Fruit fly (Drosophila melanogaster) whole organism, prepupa: ENCODE data around the gene CG13855.
A peak's percentile ranks its signal among the peaks of the same experiment; 100 is the strongest.

Experiments
- Blimp-1 ChIP-seq: fragments of 200-800 bp; sonication (Bioruptor generic); optimal IDR thresholded peaks from 3 replicates; lab custom pipeline; 2017; ENCODE audit warnings: missing biosample characterization, missing genetic modification characterization, mild to moderate bottlenecking, moderate library complexity, missing genetic modification reagents
- CG10631 ChIP-seq: fragments of 200-800 bp; sonication (Bioruptor generic); optimal IDR thresholded peaks from 2 replicates; lab custom pipeline; 2016; ENCODE audit warnings: missing biosample characterization, missing genetic modification characterization
- CG10669 ChIP-seq: fragments of 200-800 bp; sonication (Bioruptor generic); optimal IDR thresholded peaks from 3 replicates; lab custom pipeline; 2018; ENCODE audit warnings: missing biosample characterization, mild to moderate bottlenecking, missing genetic modification characterization, moderate library complexity
- CG11294 ChIP-seq: fragments of 200-800 bp; sonication (Bioruptor generic); IDR thresholded peaks from 2 replicates; pipeline ENCODE4 v1.3.6; 2022; ENCODE audit warnings: missing biosample characterization, missing genetic modification characterization
- CG11762 ChIP-seq: fragments of 200-800 bp; sonication (Bioruptor generic); optimal IDR thresholded peaks from 3 replicates; lab custom pipeline; 2016; ENCODE audit warnings: missing biosample characterization, missing genetic modification characterization; ENCODE audit not compliant: insufficient read depth
- CG11902 ChIP-seq: fragments of 200-800 bp; sonication (Bioruptor generic); optimal IDR thresholded peaks from 3 replicates; lab custom pipeline; 2016; ENCODE audit warnings: missing biosample characterization, missing genetic modification characterization
- CG15336 ChIP-seq: fragments of 200-800 bp; sonication (Bioruptor generic); IDR thresholded peaks from 2 replicates; pipeline ENCODE4 v1.3.6; 2022; ENCODE audit warnings: missing biosample characterization, missing genetic modification characterization
- CG1621 ChIP-seq: fragments of 200-800 bp; sonication (Bioruptor generic); optimal IDR thresholded peaks from 3 replicates; lab custom pipeline; 2018; ENCODE audit warnings: missing biosample characterization, mild to moderate bottlenecking, missing genetic modification characterization
- CG16779 ChIP-seq: fragments of 200-800 bp; sonication (Bioruptor generic); optimal IDR thresholded peaks from 3 replicates; lab custom pipeline; 2017; ENCODE audit warnings: missing biosample characterization, mild to moderate bottlenecking, missing genetic modification characterization
- CG3032 ChIP-seq: fragments of 200-800 bp; optimal IDR thresholded peaks from 2 replicates; lab custom pipeline; 2019; ENCODE audit warnings: missing biosample characterization, mild to moderate bottlenecking, missing genetic modification characterization, moderate library complexity
- CG31627 ChIP-seq: fragments of 200-800 bp; sonication (Bioruptor generic); optimal IDR thresholded peaks from 3 replicates; lab custom pipeline; 2016; ENCODE audit warnings: missing biosample characterization, missing genetic modification characterization
- CG32006 ChIP-seq: fragments of 200-800 bp; sonication (Bioruptor generic); optimal IDR thresholded peaks from 3 replicates; lab custom pipeline; 2017; ENCODE audit warnings: missing biosample characterization, mild to moderate bottlenecking, missing genetic modification characterization
- CG34406 ChIP-seq: fragments of 200-800 bp; sonication (Bioruptor generic); optimal IDR thresholded peaks from 3 replicates; lab custom pipeline; 2016; ENCODE audit warnings: missing biosample characterization, missing genetic modification characterization
- CG3919 ChIP-seq: fragments of 200-800 bp; sonication (Bioruptor generic); optimal IDR thresholded peaks from 3 replicates; lab custom pipeline; 2016; ENCODE audit warnings: missing biosample characterization, missing genetic modification characterization
- CG6163 ChIP-seq: fragments of 200-800 bp; sonication (Bioruptor generic); IDR thresholded peaks from 3 replicates; pipeline ENCODE4 v1.3.6; 2022; ENCODE audit warnings: missing biosample characterization, missing genetic modification characterization
- CG6276 ChIP-seq: fragments of 200-800 bp; sonication (Bioruptor generic); optimal IDR thresholded peaks from 2 replicates; lab custom pipeline; 2017; ENCODE audit warnings: missing biosample characterization, mild to moderate bottlenecking, missing genetic modification characterization
- CG6854 ChIP-seq: fragments of 200-800 bp; sonication (Bioruptor generic); optimal IDR thresholded peaks from 2 replicates; lab custom pipeline; 2017; ENCODE audit warnings: missing biosample characterization, mild to moderate bottlenecking, missing genetic modification characterization
- CG7368 ChIP-seq: fragments of 200-800 bp; sonication (Bioruptor generic); optimal IDR thresholded peaks from 3 replicates; lab custom pipeline; 2016; ENCODE audit warnings: missing biosample characterization, missing genetic modification characterization
- CG8319 ChIP-seq: fragments of 200-800 bp; sonication (Bioruptor generic); optimal IDR thresholded peaks from 3 replicates; lab custom pipeline; 2016; ENCODE audit warnings: missing biosample characterization, missing genetic modification characterization
- Eip78C ChIP-seq: fragments of 200-800 bp; sonication (Bioruptor generic); peaks from one replicate; lab custom pipeline; 2016; ENCODE audit warnings: missing biosample characterization, missing genetic modification characterization
- Gug ChIP-seq: fragments of 200-800 bp; sonication (Bioruptor generic); IDR thresholded peaks from 2 replicates; pipeline ENCODE4 v1.3.6; 2022; ENCODE audit warnings: missing biosample characterization, missing genetic modification characterization
- Hr38 ChIP-seq: sonication (Bioruptor generic); optimal IDR thresholded peaks from 2 replicates; lab custom pipeline; 2016; ENCODE audit warnings: missing biosample characterization, missing genetic modification characterization
- Hr39 ChIP-seq: fragments of 200-800 bp; sonication (Bioruptor generic); optimal IDR thresholded peaks from 2 replicates; lab custom pipeline; 2016; ENCODE audit warnings: missing biosample characterization, missing genetic modification characterization
- Hr4 ChIP-seq: fragments of 200-800 bp; sonication (Bioruptor generic); optimal IDR thresholded peaks from 3 replicates; lab custom pipeline; 2016; ENCODE audit warnings: missing biosample characterization, missing genetic modification characterization
- Lpt ChIP-seq: fragments of 200-800 bp; sonication (Bioruptor generic); optimal IDR thresholded peaks from 3 replicates; lab custom pipeline; 2016; ENCODE audit warnings: missing biosample characterization, missing genetic modification characterization
- Met ChIP-seq: fragments of 200-800 bp; sonication (Bioruptor generic); optimal IDR thresholded peaks from 3 replicates; lab custom pipeline; 2016; ENCODE audit warnings: missing biosample characterization, missing genetic modification characterization
- Sox14 ChIP-seq: fragments of 200-800 bp; sonication (Bioruptor generic); optimal IDR thresholded peaks from 3 replicates; lab custom pipeline; 2016; ENCODE audit warnings: missing biosample characterization, missing genetic modification characterization
- Sox15 ChIP-seq: fragments of 200-800 bp; sonication (Bioruptor generic); optimal IDR thresholded peaks from 3 replicates; lab custom pipeline; 2016; ENCODE audit warnings: missing biosample characterization, missing genetic modification characterization
- achi ChIP-seq: fragments of 200-800 bp; sonication (Bioruptor generic); optimal IDR thresholded peaks from 3 replicates; lab custom pipeline; 2016; ENCODE audit warnings: missing biosample characterization, missing genetic modification characterization
- cyc ChIP-seq: fragments of 200-800 bp; sonication (Bioruptor generic); optimal IDR thresholded peaks from 3 replicates; lab custom pipeline; 2016; ENCODE audit warnings: missing biosample characterization, missing genetic modification characterization
- dac ChIP-seq: fragments of 200-800 bp; sonication (Bioruptor generic); optimal IDR thresholded peaks from 2 replicates; lab custom pipeline; 2017; ENCODE audit warnings: missing biosample characterization, mild to moderate bottlenecking, missing genetic modification characterization
- eg ChIP-seq: fragments of 200-800 bp; sonication (Bioruptor generic); IDR thresholded peaks from 3 replicates; pipeline ENCODE4 v1.3.6; 2022; ENCODE audit warnings: missing biosample characterization, missing genetic modification characterization
- esn ChIP-seq: fragments of 200-800 bp; sonication (Bioruptor generic); optimal IDR thresholded peaks from 2 replicates; lab custom pipeline; 2016; ENCODE audit warnings: missing biosample characterization, mild to moderate bottlenecking, missing genetic modification characterization, moderate library complexity
- fd59A ChIP-seq: fragments of 200-800 bp; sonication (Bioruptor generic); optimal IDR thresholded peaks from 2 replicates; lab custom pipeline; 2017; ENCODE audit warnings: missing biosample characterization, mild to moderate bottlenecking, missing genetic modification characterization, missing genetic modification reagents
- fd85E ChIP-seq: fragments of 200-800 bp; sonication (Bioruptor generic); optimal IDR thresholded peaks from 3 replicates; lab custom pipeline; 2016; ENCODE audit warnings: missing biosample characterization, missing genetic modification characterization
- fkh ChIP-seq: fragments of 200-800 bp; sonication (Bioruptor generic); optimal IDR thresholded peaks from 3 replicates; lab custom pipeline; 2017; ENCODE audit warnings: missing biosample characterization, mild to moderate bottlenecking, missing genetic modification characterization, moderate library complexity
- lz ChIP-seq: fragments of 200-800 bp; sonication (Bioruptor generic); optimal IDR thresholded peaks from 3 replicates; lab custom pipeline; 2016; ENCODE audit warnings: missing biosample characterization, missing genetic modification characterization
- salr ChIP-seq, 2 experiments: fragments of 200-800 bp; sonication (Bioruptor generic); optimal IDR thresholded peaks; 3 replicates each; lab custom pipeline; 2016 to 2018; ENCODE audit warnings: missing biosample characterization in 2 of 2, missing genetic modification characterization in 2 of 2, mild to moderate bottlenecking in 1 of 2
- spab ChIP-seq: fragments of 200-800 bp; sonication (Bioruptor generic); optimal IDR thresholded peaks from 2 replicates; lab custom pipeline; 2017; ENCODE audit warnings: missing biosample characterization, mild to moderate bottlenecking, missing genetic modification characterization, missing genetic modification reagents
- ss ChIP-seq, 2 experiments: fragments of 200-800 bp; sonication (Bioruptor generic); optimal IDR thresholded peaks; 2 replicates in 1 of 2; 3 replicates in 1 of 2; lab custom pipeline; 2017 to 2018; ENCODE audit warnings: mild to moderate bottlenecking in 2 of 2, missing biosample characterization in 2 of 2, missing genetic modification characterization in 2 of 2, moderate library complexity in 1 of 2
- svp ChIP-seq: fragments of 200-800 bp; sonication (Bioruptor generic); peaks from one replicate; lab custom pipeline; 2016; ENCODE audit warnings: missing biosample characterization, missing genetic modification characterization
- topi ChIP-seq: fragments of 200-800 bp; sonication (Bioruptor generic); optimal IDR thresholded peaks from 3 replicates; lab custom pipeline; 2016; ENCODE audit warnings: missing biosample characterization, missing genetic modification characterization
- vri ChIP-seq: fragments of 200-800 bp; sonication (Bioruptor generic); optimal IDR thresholded peaks from 3 replicates; lab custom pipeline; 2016; ENCODE audit warnings: missing biosample characterization, mild to moderate bottlenecking, missing genetic modification characterization

The CG13855 gene

dm6 chr3R:22367126-22368076, 38.3 kb upstream of the CG13855 start, which contains the start of the genes Polr3F and PyK (continued):
- peak; percentile 72 for TF ChIP-seq Eip78C
- no peak for TF ChIP-seq salr (GFP tag; optimal IDR thresholded peaks at IDR 0.05; lab: Kevin White, UChicago)
- TF ChIP-seq ss (GFP tag; optimal IDR thresholded peaks at IDR 0.05; lab: Kevin White, UChicago), result peak in 1 of 2 experiments; percentile 32
- peak; percentile 47 for TF ChIP-seq CG10669 (GFP tag; lab: Kevin White, UChicago)
- TF ChIP-seq fkh (GFP tag; lab: Kevin White, UChicago), result no peak
- TF ChIP-seq Sox15 (GFP tag; lab: Kevin White, UChicago), result no peak
- TF ChIP-seq Hr39 (GFP tag; lab: Kevin White, UChicago), result peak; percentile 20
- peak; percentile 58 for TF ChIP-seq CG15336
- TF ChIP-seq CG6276, result peak; percentile 41
- peak; percentile 39 for TF ChIP-seq topi (GFP tag; lab: Kevin White, UChicago)
- TF ChIP-seq CG34406, result no peak
- peak; percentile 30 for TF ChIP-seq dac (GFP tag; lab: Kevin White, UChicago)
- TF ChIP-seq cyc (GFP tag; lab: Kevin White, UChicago), result peak; percentile 26
- peak; percentile 26 for TF ChIP-seq Met
- TF ChIP-seq, all 60 proteins: peak for 32

DNA sequence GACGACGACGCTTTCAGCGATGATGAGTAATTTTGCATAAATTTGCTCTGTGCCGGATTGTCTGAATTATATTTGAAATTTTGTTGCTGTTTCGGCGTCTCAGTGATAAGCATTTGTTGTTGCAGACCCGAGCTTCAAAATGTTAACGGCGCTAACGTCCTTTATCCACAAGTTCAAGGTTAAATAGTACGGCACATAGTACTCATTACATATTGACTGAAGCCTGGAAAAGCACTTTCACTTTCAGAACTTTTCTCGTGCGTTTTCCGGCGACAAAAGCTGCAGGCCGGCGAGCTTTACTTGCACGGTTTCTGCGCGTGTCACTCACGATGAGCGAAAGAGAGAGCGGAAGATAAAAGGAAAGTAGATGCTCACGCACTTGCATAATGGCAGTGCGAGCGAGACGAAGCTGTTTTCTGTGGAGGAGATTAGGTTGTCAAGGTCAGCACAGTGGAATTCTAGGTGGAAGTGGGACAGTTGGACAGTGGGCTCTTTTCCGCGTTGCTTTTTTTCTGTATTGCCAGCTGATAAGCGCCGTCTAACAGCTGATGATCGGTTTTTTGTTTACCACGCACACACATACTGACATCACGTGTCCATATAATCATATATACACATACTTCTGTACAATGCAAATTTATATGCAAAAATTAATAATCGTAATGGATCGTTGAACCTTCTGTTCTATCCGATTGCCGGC, 37.5 kb upstream of the CG13855 start:
- TF ChIP-seq CG15336 (peak; percentile 33; the same call in 1 of the 2 replicates), CG11294 (GFP tag; lab: Robert Waterston, UW) (no peak), topi (GFP tag; lab: Kevin White, UChicago) (no peak), CG11762 (GFP tag; lab: Kevin White, UChicago) (peak; percentile 1), Blimp-1 (peak; percentile 66), fd59A (GFP tag; lab: Kevin White, UChicago) (no peak), CG6163 (GFP tag; lab: Robert Waterston, UW) (peak; percentile 30; the same call in 2 of the 3 replicates), Hr39 (GFP tag; lab: Kevin White, UChicago) (peak; percentile 32), svp (GFP tag; lab: Kevin White, UChicago) (peak; percentile 83), eg (GFP tag; lab: Robert Waterston, UW) (peak; percentile 7; the same call in 2 of the 3 replicates), vri (GFP tag; lab: Kevin White, UChicago) (peak; percentile 83)

DNA sequence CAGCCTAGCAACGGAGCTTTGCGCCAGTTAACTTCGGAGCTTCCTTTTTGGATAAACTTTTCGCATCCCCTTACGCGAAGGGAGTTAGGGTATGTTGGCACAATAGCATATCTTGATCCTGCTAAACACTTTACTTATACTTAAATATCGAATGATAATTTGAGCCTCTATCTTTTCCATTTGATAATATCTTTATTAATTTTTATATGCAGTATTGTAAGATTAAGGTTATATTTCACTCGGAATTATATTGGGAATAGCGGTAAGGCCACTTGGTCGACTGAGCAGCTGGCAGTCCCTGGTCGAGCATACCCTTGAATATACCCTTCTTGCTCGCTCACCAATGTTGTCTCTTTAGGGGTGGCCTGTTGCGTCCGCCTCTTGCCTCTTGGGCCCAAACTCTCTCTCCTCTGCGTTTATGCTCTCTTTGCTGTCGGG, 36.9 kb upstream of the CG13855 start:
- peak; percentile 58 for TF ChIP-seq achi (GFP tag; lab: Kevin White, UChicago)
- TF ChIP-seq Lpt, result peak; percentile 53
- peak; percentile 89 for TF ChIP-seq Eip78C
- peak; percentile 2 for TF ChIP-seq CG11902 (GFP tag; lab: Kevin White, UChicago)
- TF ChIP-seq Blimp-1, result no peak
- TF ChIP-seq eg (GFP tag; lab: Robert Waterston, UW), result peak; percentile 89
- peak; percentile 46 for TF ChIP-seq CG31627 (GFP tag; lab: Kevin White, UChicago)
- no peak for TF ChIP-seq CG1621 (tag; lab: Kevin White, UChicago)
- peak; percentile 66 for TF ChIP-seq svp (GFP tag; lab: Kevin White, UChicago)
- no peak for TF ChIP-seq CG16779 (tag; lab: Kevin White, UChicago)
- peak; percentile 48 for TF ChIP-seq CG8319 (GFP tag; lab: Kevin White, UChicago)
- peak; percentile 60 for TF ChIP-seq CG3919 (GFP tag; lab: Kevin White, UChicago)
- TF ChIP-seq spab (GFP tag; lab: Kevin White, UChicago), result peak; percentile 43
- TF ChIP-seq Met, result peak; percentile 66
- peak; percentile 61 for TF ChIP-seq Gug (GFP tag; lab: Robert Waterston, UW)
- peak; percentile 62 for TF ChIP-seq CG10631 (GFP tag; lab: Kevin White, UChicago)
- peak; percentile 53 for TF ChIP-seq CG34406
- TF ChIP-seq fd85E (GFP tag; lab: Kevin White, UChicago), result no peak
- TF ChIP-seq esn (GFP tag; lab: Kevin White, UChicago), result peak; percentile 75
- peak; percentile 39 for TF ChIP-seq CG3032 (tag; lab: Kevin White, UChicago)
- peak; percentile 51 for TF ChIP-seq lz (GFP tag; lab: Kevin White, UChicago)
- peak; percentile 43 for TF ChIP-seq topi (GFP tag; lab: Kevin White, UChicago)
- TF ChIP-seq CG7368, result peak; percentile 23
- peak; percentile 44 for TF ChIP-seq fd59A (GFP tag; lab: Kevin White, UChicago)
- peak; percentile 54 for TF ChIP-seq Hr4 (GFP tag; lab: Kevin White, UChicago)
- TF ChIP-seq Hr38, result no peak
- TF ChIP-seq CG32006, result peak; percentile 67
- peak; percentile 54 for TF ChIP-seq fkh (GFP tag; lab: Kevin White, UChicago)
- peak; percentile 38 for TF ChIP-seq Sox14 (GFP tag; lab: Kevin White, UChicago)
- TF ChIP-seq CG6854 (GFP tag; lab: Kevin White, UChicago), result no peak
